Fruit fly (Drosophila melanogaster) whole organism, pupa: ENCODE measurements around the gene CG8925.
A peak's percentile ranks its signal among the peaks of the same experiment; 100 is the strongest.

Source experiments
- CG10348 ChIP-seq: fragments of 200-800 bp; sonication (Bioruptor generic); IDR thresholded peaks from 2 replicates; pipeline ENCODE4 v1.3.6; 2022; ENCODE audit warnings: missing biosample characterization, missing genetic modification characterization
- CG12605 ChIP-seq: fragments of 200-800 bp; sonication (Bioruptor generic); IDR thresholded peaks from 2 replicates; pipeline ENCODE4 v1.3.6; 2022; ENCODE audit warnings: missing biosample characterization, missing genetic modification characterization
- CG13204 ChIP-seq: fragments of 200-800 bp; sonication (Bioruptor generic); optimal IDR thresholded peaks from 2 replicates; lab custom pipeline; 2018; ENCODE audit warnings: missing biosample characterization, mild to moderate bottlenecking, missing genetic modification characterization, moderate library complexity
- CG14655 ChIP-seq: fragments of 200-800 bp; sonication (Bioruptor generic); optimal IDR thresholded peaks from 3 replicates; lab custom pipeline; 2017; ENCODE audit warnings: mild to moderate bottlenecking, missing biosample characterization, missing genetic modification reagents, missing genetic modification characterization
- CG15710 ChIP-seq: fragments of 200-800 bp; sonication (Bioruptor generic); optimal IDR thresholded peaks from 2 replicates; lab custom pipeline; 2018; ENCODE audit warnings: missing biosample characterization, mild to moderate bottlenecking, missing genetic modification characterization, moderate library complexity
- CG17806 ChIP-seq: fragments of 200-800 bp; sonication (Bioruptor generic); optimal IDR thresholded peaks from 2 replicates; lab custom pipeline; 2018; ENCODE audit warnings: missing biosample characterization, mild to moderate bottlenecking, missing genetic modification characterization, moderate library complexity
- CG32121 ChIP-seq: fragments of 200-800 bp; sonication (Bioruptor generic); IDR thresholded peaks from 2 replicates; pipeline ENCODE4 v1.3.6; 2022; ENCODE audit warnings: missing biosample characterization, missing genetic modification characterization
- CG4496 ChIP-seq: fragments of 200-800 bp; sonication (Bioruptor generic); IDR thresholded peaks from 3 replicates; pipeline ENCODE4 v1.3.6; 2022; ENCODE audit warnings: missing biosample characterization, missing genetic modification characterization
- D1 ChIP-seq: fragments of 200-800 bp; sonication (Bioruptor generic); optimal IDR thresholded peaks from 2 replicates; lab custom pipeline; 2018; ENCODE audit warnings: missing biosample characterization, mild to moderate bottlenecking, missing genetic modification characterization, moderate library complexity
- EcR ChIP-seq: fragments of 200-800 bp; sonication (Bioruptor generic); optimal IDR thresholded peaks from 3 replicates; lab custom pipeline; 2019; ENCODE audit warnings: missing biosample characterization, missing genetic modification characterization, mild to moderate bottlenecking, moderate library complexity, missing genetic modification reagents
- Pif1A ChIP-seq: fragments of 200-800 bp; sonication (Bioruptor generic); optimal IDR thresholded peaks from 3 replicates; lab custom pipeline; 2016; ENCODE audit warnings: missing biosample characterization, missing genetic modification characterization
- fd96Ca ChIP-seq: fragments of 200-800 bp; sonication (Bioruptor generic); IDR thresholded peaks from 3 replicates; pipeline ENCODE4 v1.3.6; 2022; ENCODE audit warnings: missing biosample characterization, missing genetic modification characterization
- gl ChIP-seq: fragments of 200-800 bp; sonication (Bioruptor generic); optimal IDR thresholded peaks from 2 replicates; lab custom pipeline; 2018; ENCODE audit warnings: missing biosample characterization, mild to moderate bottlenecking, missing genetic modification characterization
- rn ChIP-seq: fragments of 200-800 bp; sonication (Bioruptor generic); IDR thresholded peaks from 2 replicates; pipeline ENCODE4 v1.3.6; 2022; ENCODE audit warnings: missing biosample characterization, missing genetic modification characterization

DNA sequence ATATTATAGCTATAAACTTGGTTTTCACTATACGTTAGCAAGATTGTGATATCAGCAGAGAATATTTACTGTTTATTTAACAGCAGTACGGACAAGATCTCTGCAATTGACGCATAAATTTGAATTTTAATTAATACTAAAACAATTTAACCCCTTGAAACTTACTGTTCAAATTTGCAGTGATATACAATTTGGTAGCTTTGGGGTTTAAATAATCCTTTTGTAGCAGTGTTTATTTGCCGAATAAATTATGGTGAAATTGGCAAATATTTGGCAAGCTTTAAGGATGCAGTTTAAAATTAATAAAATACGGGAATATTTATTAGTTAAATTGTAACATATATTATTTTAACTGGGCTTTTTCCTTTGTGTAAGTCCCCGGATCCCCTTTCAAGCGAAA lies 45.6 kb downstream of the CG8925 start:
- peak; percentile 37 for TF ChIP-seq CG15710 (tag; lab: Kevin White, UChicago)
- TF ChIP-seq gl = no peak
- TF ChIP-seq CG4496 (GFP tag; lab: Robert Waterston, UW) = no peak
- TF ChIP-seq CG14655 (GFP tag; lab: Kevin White, UChicago) = peak; percentile 36
- no peak for TF ChIP-seq EcR (GFP tag; lab: Kevin White, UChicago)
- TF ChIP-seq fd96Ca (GFP tag; lab: Robert Waterston, UW) = no peak
- TF ChIP-seq D1 (tag; lab: Kevin White, UChicago) = no peak
- TF ChIP-seq CG32121 (GFP tag; lab: Robert Waterston, UW) = no peak
- peak; percentile 18 for TF ChIP-seq CG17806 (tag; lab: Kevin White, UChicago)
- no peak for TF ChIP-seq Pif1A
- TF ChIP-seq rn (GFP tag; lab: Robert Waterston, UW) = no peak
- TF ChIP-seq CG13204 (GFP tag; lab: Kevin White, UChicago) = no peak
- TF ChIP-seq CG10348 (GFP tag; lab: Robert Waterston, UW) = no peak
- no peak for TF ChIP-seq CG12605 (GFP tag; lab: Robert Waterston, UW)
